Worm (Caenorhabditis elegans) whole organism, L4/young adult: ENCODE results near the gene pha-1.

Experiments used
- W03F9.2 ChIP-seq: fragments of 150-350 bp; optimal IDR thresholded peaks from 2 replicates; lab custom pipeline; 2014; ENCODE audit warnings: missing biosample characterization, missing genetic modification characterization
- him-1 ChIP-seq: sonication (generic microtip); optimal IDR thresholded peaks from 2 replicates; lab custom pipeline; 2016; ENCODE audit warnings: missing genotype, missing genetic modification reagents, missing genetic modification characterization, missing compliant biosample characterization

- TF ChIP-seq W03F9.2 (tag; lab: Kevin White, UChicago) (peak; percentile 35), him-1 (tag; lab: Kevin White, UChicago) (no peak)
These were observed 41.4 kb upstream of the pha-1 start for ce11 chrIII:11090112-11090648.
